Worm (Caenorhabditis elegans): ENCODE measurements around the gene sand-1.

ce11 chrIV:5411641-5412337 is 45.1 kb downstream of the sand-1 start, which contains the start of gene ZK616.8:
- TF ChIP-seq him-1 (tag; optimal IDR thresholded peaks at IDR 0.05), result no peak
- TF ChIP-seq dao-5 (tag; optimal IDR thresholded peaks at IDR 0.05), result no peak

Measured in whole organism, L4/young adult.